Worm (Caenorhabditis elegans) whole organism, L3 larva: ENCODE data around the gene trr-1.
A peak's percentile ranks its signal among the peaks of the same experiment; 100 is the strongest.

ENCODE experiments used
- R02D3.7 ChIP-seq: fragments of 150-350 bp; optimal IDR thresholded peaks from 2 replicates; lab custom pipeline; 2014; ENCODE audit warnings: missing biosample characterization, missing genetic modification characterization
- ZK546.5 ChIP-seq: sonication (generic microtip); optimal IDR thresholded peaks from 2 replicates; lab custom pipeline; 2017; ENCODE audit warnings: missing biosample characterization, missing genetic modification characterization
- aly-2 ChIP-seq: fragments of 150-350 bp; optimal IDR thresholded peaks from 2 replicates; lab custom pipeline; 2014; ENCODE audit warnings: missing biosample characterization, missing genetic modification characterization
- ama-1 ChIP-seq: fragments of 150-350 bp; optimal IDR thresholded peaks from 2 replicates; lab custom pipeline; 2018
- ceh-16 ChIP-seq: sonication (generic microtip); optimal IDR thresholded peaks from 2 replicates; lab custom pipeline; 2017; ENCODE audit warnings: missing biosample characterization, missing genetic modification characterization
- ceh-28 ChIP-seq: fragments of 150-350 bp; optimal IDR thresholded peaks from 2 replicates; lab custom pipeline; 2014; ENCODE audit warnings: missing biosample characterization, missing genetic modification reagents, missing genetic modification characterization
- ceh-82 ChIP-seq: fragments of 150-350 bp; optimal IDR thresholded peaks from 2 replicates; lab custom pipeline; 2014; ENCODE audit warnings: missing biosample characterization, missing genetic modification characterization
- ceh-9 ChIP-seq: sonication (generic microtip); optimal IDR thresholded peaks from 2 replicates; lab custom pipeline; 2018; ENCODE audit warnings: missing biosample characterization, missing genetic modification characterization
- daf-12 ChIP-seq: fragments of 150-350 bp; optimal IDR thresholded peaks from 2 replicates; lab custom pipeline; 2014; ENCODE audit warnings: missing biosample characterization, missing genetic modification reagents, missing genetic modification characterization
- egl-27 ChIP-seq: sonication (generic microtip); optimal IDR thresholded peaks from 4 replicates; lab custom pipeline; 2017; ENCODE audit warnings: missing biosample characterization, missing genetic modification reagents, missing genetic modification characterization
- egl-5 ChIP-seq: fragments of 150-350 bp; optimal IDR thresholded peaks from 2 replicates; lab custom pipeline; 2017; ENCODE audit warnings: missing biosample characterization, missing genetic modification reagents, missing genetic modification characterization, inconsistent platforms
- elt-1 ChIP-seq: fragments of 150-350 bp; optimal IDR thresholded peaks from 2 replicates; lab custom pipeline; 2014; ENCODE audit warnings: missing biosample characterization, missing genetic modification characterization
- elt-2 ChIP-seq: sonication (generic microtip); optimal IDR thresholded peaks from 2 replicates; lab custom pipeline; 2016; ENCODE audit warnings: missing genetic modification reagents, mild to moderate bottlenecking, missing genetic modification characterization, missing compliant biosample characterization
- elt-3 ChIP-seq, 3 experiments: fragments of 150-350 bp in 1 of 3; sonication (generic microtip) in 2 of 3; optimal IDR thresholded peaks; 2 replicates in 2 of 3; 4 replicates in 1 of 3; lab custom pipeline; 2014 to 2017; ENCODE audit warnings: missing biosample characterization in 3 of 3, missing genetic modification characterization in 3 of 3
- eor-1 ChIP-seq, 2 experiments: fragments of 150-350 bp; optimal IDR thresholded peaks; 2 replicates each; lab custom pipeline; 2014 to 2018; ENCODE audit warnings: missing biosample characterization in 2 of 2, missing genetic modification characterization in 2 of 2
- fkh-10 ChIP-seq: sonication (generic microtip); optimal IDR thresholded peaks from 2 replicates; lab custom pipeline; 2017; ENCODE audit warnings: missing biosample characterization, missing genetic modification reagents, missing genetic modification characterization
- fkh-2 ChIP-seq: fragments of 150-350 bp; optimal IDR thresholded peaks from 2 replicates; lab custom pipeline; 2014; ENCODE audit warnings: missing biosample characterization, missing genetic modification reagents, missing genetic modification characterization
- fos-1 ChIP-seq: fragments of 150-350 bp; optimal IDR thresholded peaks from 2 replicates; lab custom pipeline; 2014; ENCODE audit warnings: missing biosample characterization, missing genetic modification characterization
- hmg-11 ChIP-seq: sonication (generic microtip); optimal IDR thresholded peaks from 2 replicates; lab custom pipeline; 2016; ENCODE audit warnings: missing genetic modification characterization, missing compliant biosample characterization
- jun-1 ChIP-seq: fragments of 150-350 bp; optimal IDR thresholded peaks from 2 replicates; lab custom pipeline; 2014; ENCODE audit warnings: missing biosample characterization, missing genetic modification reagents, missing genetic modification characterization
- lin-15B ChIP-seq: fragments of 150-350 bp; optimal IDR thresholded peaks from 2 replicates; lab custom pipeline; 2014; ENCODE audit warnings: missing biosample characterization, missing genetic modification characterization
- lin-39 ChIP-seq: fragments of 150-350 bp; optimal IDR thresholded peaks from 2 replicates; lab custom pipeline; 2018; ENCODE audit warnings: missing biosample characterization, missing genetic modification reagents, missing genetic modification characterization
- lsy-12 ChIP-seq: sonication (generic microtip); optimal IDR thresholded peaks from 2 replicates; lab custom pipeline; 2016; ENCODE audit warnings: mild to moderate bottlenecking, missing genetic modification characterization, missing compliant biosample characterization
- mdl-1 ChIP-seq: fragments of 150-350 bp; optimal IDR thresholded peaks from 2 replicates; lab custom pipeline; 2014; ENCODE audit warnings: missing biosample characterization, missing genetic modification characterization
- mml-1 ChIP-seq: fragments of 150-350 bp; sonication (generic microtip); optimal IDR thresholded peaks from 3 replicates; lab custom pipeline; 2014; ENCODE audit warnings: missing biosample characterization, missing genetic modification characterization
- nfya-1 ChIP-seq: sonication (generic microtip); optimal IDR thresholded peaks from 2 replicates; lab custom pipeline; 2017; ENCODE audit warnings: missing genetic modification characterization, mild to moderate bottlenecking, missing compliant biosample characterization, antibody characterized with exemption, moderate library complexity; ENCODE audit not compliant: insufficient read depth
- nhr-11 ChIP-seq: fragments of 150-350 bp; optimal IDR thresholded peaks from 2 replicates; lab custom pipeline; 2014; ENCODE audit warnings: missing biosample characterization, missing genetic modification characterization
- nhr-12 ChIP-seq: fragments of 150-350 bp; optimal IDR thresholded peaks from 2 replicates; lab custom pipeline; 2014; ENCODE audit warnings: missing biosample characterization, missing genetic modification characterization
- nhr-23 ChIP-seq: fragments of 150-350 bp; optimal IDR thresholded peaks from 2 replicates; lab custom pipeline; 2014; ENCODE audit warnings: missing biosample characterization, missing genetic modification reagents, missing genetic modification characterization
- nhr-237 ChIP-seq: fragments of 150-350 bp; optimal IDR thresholded peaks from 2 replicates; lab custom pipeline; 2014; ENCODE audit warnings: missing biosample characterization, missing genetic modification characterization
- nhr-25 ChIP-seq: sonication (generic microtip); optimal IDR thresholded peaks from 2 replicates; lab custom pipeline; 2017; ENCODE audit warnings: missing biosample characterization, missing genetic modification characterization
- nhr-28 ChIP-seq: fragments of 150-350 bp; optimal IDR thresholded peaks from 2 replicates; lab custom pipeline; 2014; ENCODE audit warnings: missing biosample characterization, missing genetic modification characterization
- nhr-43 ChIP-seq: sonication (generic microtip); optimal IDR thresholded peaks from 2 replicates; lab custom pipeline; 2016; ENCODE audit warnings: mild to moderate bottlenecking, missing genetic modification characterization, missing compliant biosample characterization; ENCODE audit not compliant: poor library complexity, severe bottlenecking
- nhr-67 ChIP-seq: fragments of 150-350 bp; optimal IDR thresholded peaks from 2 replicates; lab custom pipeline; 2014; ENCODE audit warnings: missing biosample characterization, missing genetic modification characterization
- nhr-76 ChIP-seq: fragments of 150-350 bp; sonication (generic microtip); optimal IDR thresholded peaks from 5 replicates; lab custom pipeline; 2014; ENCODE audit warnings: missing biosample characterization, missing genetic modification characterization
- nhr-77 ChIP-seq: fragments of 150-350 bp; optimal IDR thresholded peaks from 2 replicates; lab custom pipeline; 2014; ENCODE audit warnings: missing biosample characterization, missing genetic modification characterization
- pha-4 ChIP-seq: fragments of 150-350 bp; optimal IDR thresholded peaks from 2 replicates; lab custom pipeline; 2014; ENCODE audit warnings: missing biosample characterization, missing genetic modification reagents, missing genetic modification characterization
- pqm-1 ChIP-seq: fragments of 150-350 bp; optimal IDR thresholded peaks from 2 replicates; lab custom pipeline; 2017; ENCODE audit warnings: missing biosample characterization, missing genetic modification characterization, inconsistent platforms
- sea-2 ChIP-seq: fragments of 150-350 bp; sonication (generic microtip); optimal IDR thresholded peaks from 4 replicates; lab custom pipeline; 2014; ENCODE audit warnings: missing biosample characterization, missing genetic modification reagents, missing genetic modification characterization
- skn-1 ChIP-seq: fragments of 150-350 bp; optimal IDR thresholded peaks from 2 replicates; lab custom pipeline; 2014; ENCODE audit warnings: missing biosample characterization, missing genetic modification characterization
- snpc-4 ChIP-seq: fragments of 150-350 bp; optimal IDR thresholded peaks from 2 replicates; lab custom pipeline; 2014; ENCODE audit warnings: missing biosample characterization, missing genetic modification characterization
- tbx-2 ChIP-seq: sonication (generic microtip); optimal IDR thresholded peaks from 2 replicates; lab custom pipeline; 2016; ENCODE audit warnings: mild to moderate bottlenecking, missing genetic modification characterization, missing compliant biosample characterization
- unc-39 ChIP-seq: sonication (generic microtip); optimal IDR thresholded peaks from 4 replicates; lab custom pipeline; 2017; ENCODE audit warnings: missing biosample characterization, missing genetic modification characterization
- unc-62 ChIP-seq: fragments of 150-350 bp; sonication (generic microtip); optimal IDR thresholded peaks from 4 replicates; lab custom pipeline; 2014; ENCODE audit warnings: missing biosample characterization, missing genetic modification reagents, missing genetic modification characterization
- zag-1 ChIP-seq: fragments of 150-350 bp; optimal IDR thresholded peaks from 2 replicates; lab custom pipeline; 2014; ENCODE audit warnings: missing biosample characterization, missing genetic modification characterization
- ztf-11 ChIP-seq: fragments of 150-350 bp; optimal IDR thresholded peaks from 2 replicates; lab custom pipeline; 2014; ENCODE audit warnings: missing biosample characterization, missing genetic modification characterization
- ztf-4 ChIP-seq: fragments of 150-350 bp; optimal IDR thresholded peaks from 2 replicates; lab custom pipeline; 2014; ENCODE audit warnings: missing biosample characterization, missing genetic modification characterization

The trr-1 gene

ce11 chrII:11619895-11620439, 55.8 kb downstream of the trr-1 start (continued):
- TF ChIP-seq ZK546.5 (tag; lab: Kevin White, UChicago) (no peak), fkh-2 (tag; lab: Kevin White, UChicago) (no peak), elt-1 (tag; lab: Kevin White, UChicago) (no peak), nhr-23 (peak; percentile 83), fos-1 (tag; lab: Kevin White, UChicago) (no peak), mml-1 (tag; lab: Kevin White, UChicago) (no peak), nhr-77 (peak; percentile 5), nhr-43 (tag; lab: Kevin White, UChicago) (peak; percentile 88)
- TF ChIP-seq, all 47 proteins: peak for 28

ce11 chrII:11619171-11619570, 56.6 kb downstream of the trr-1 start:
- TF ChIP-seq unc-39 (tag; lab: Kevin White, UChicago) (no peak), jun-1 (tag; lab: Kevin White, UChicago) (peak; percentile 58), aly-2 (tag; lab: Kevin White, UChicago) (no peak), fkh-2 (tag; lab: Kevin White, UChicago) (no peak), elt-1 (tag; lab: Kevin White, UChicago) (no peak), tbx-2 (tag; lab: Kevin White, UChicago) (no peak), eor-1 (tag; optimal IDR thresholded peaks at IDR 0.05; lab: Kevin White, UChicago) (no peak), mdl-1 (tag; lab: Kevin White, UChicago) (peak; percentile 53), fkh-10 (GFP tag; lab: Kevin White, UChicago) (no peak), pha-4 (tag; lab: Kevin White, UChicago) (peak; percentile 79), egl-5 (tag; lab: Kevin White, UChicago) (no peak), sea-2 (no peak), nhr-23 (peak; percentile 72), ztf-11 (no peak), nhr-237 (no peak), nhr-11 (tag; lab: Kevin White, UChicago) (no peak), fos-1 (tag; lab: Kevin White, UChicago) (no peak), elt-3 (tag; optimal IDR thresholded peaks at IDR 0.05; lab: Kevin White, UChicago) (peak in 1 of 3 experiments; percentile 30), skn-1 (peak; percentile 8), zag-1 (tag; lab: Kevin White, UChicago) (no peak), mml-1 (tag; lab: Kevin White, UChicago) (no peak), lin-39 (tag; lab: Kevin White, UChicago) (peak; percentile 58), daf-12 (tag; lab: Kevin White, UChicago) (peak; percentile 69), pqm-1 (tag; lab: Kevin White, UChicago) (peak; percentile 91), egl-27 (tag; lab: Kevin White, UChicago) (peak; percentile 22), nhr-28 (tag; lab: Kevin White, UChicago) (no peak), R02D3.7 (tag; lab: Kevin White, UChicago) (peak; percentile 0), hmg-11 (tag; lab: Kevin White, UChicago) (peak; percentile 40), nhr-76 (tag; lab: Kevin White, UChicago) (peak; percentile 88), snpc-4 (peak; percentile 3), nhr-43 (tag; lab: Kevin White, UChicago) (peak; percentile 89), nhr-77 (no peak), ceh-9 (tag; lab: Kevin White, UChicago) (no peak), ceh-82 (tag; lab: Kevin White, UChicago) (no peak), ama-1 (lab: Kevin White, UChicago) (peak; percentile 62), nhr-67 (tag; lab: Kevin White, UChicago) (no peak), ceh-28 (no peak), ceh-16 (no peak), ZK546.5 (tag; lab: Kevin White, UChicago) (no peak), lin-15B (tag; lab: Kevin White, UChicago) (no peak), nhr-12 (tag; lab: Kevin White, UChicago) (no peak), nhr-25 (tag; lab: Kevin White, UChicago) (peak; percentile 90), nfya-1 (tag; lab: Kevin White, UChicago) (peak; percentile 78), unc-62 (GFP tag; lab: Kevin White, UChicago) (peak; percentile 83), ztf-4 (tag; lab: Kevin White, UChicago) (no peak), lsy-12 (tag; lab: Kevin White, UChicago) (no peak), elt-2 (peak; percentile 95)
